Fruit fly (Drosophila melanogaster) whole organism, adult: ENCODE data around the gene CG15498.

Source experiments
- CG1620 ChIP-seq: fragments of 200-800 bp; sonication (Bioruptor generic); optimal IDR thresholded peaks from 2 replicates; lab custom pipeline; 2016; ENCODE audit warnings: missing biosample characterization, missing genetic modification characterization
- CG7101 ChIP-seq: fragments of 200-800 bp; sonication (Bioruptor generic); optimal IDR thresholded peaks from 2 replicates; lab custom pipeline; 2018; ENCODE audit warnings: missing biosample characterization, mild to moderate bottlenecking, missing genetic modification characterization, moderate library complexity
- bab1 ChIP-seq: fragments of 200-800 bp; sonication (Bioruptor generic); optimal IDR thresholded peaks from 3 replicates; lab custom pipeline; 2019; ENCODE audit warnings: missing biosample characterization, mild to moderate bottlenecking, missing genetic modification characterization, moderate library complexity
- cnc ChIP-seq, 2 experiments: fragments of >200 bp; optimal IDR thresholded peaks; 2 replicates each; lab custom pipeline; 2017
- tj ChIP-seq: fragments of 200-800 bp; sonication (Bioruptor generic); optimal IDR thresholded peaks from 3 replicates; lab custom pipeline; 2017; ENCODE audit warnings: missing biosample characterization, mild to moderate bottlenecking, missing genetic modification characterization, moderate library complexity
- toe ChIP-seq: fragments of 200-800 bp; sonication (Bioruptor generic); optimal IDR thresholded peaks from 2 replicates; lab custom pipeline; 2016; ENCODE audit warnings: missing biosample characterization, missing genetic modification characterization

dm6 chr3R:21561427-21561872 lies 7.5 kb downstream of the CG15498 start:
- TF ChIP-seq tj (GFP tag; lab: Kevin White, UChicago) (no peak), cnc (optimal IDR thresholded peaks at IDR 0.05; lab: Kevin White, UChicago) (no peak), toe (GFP tag; lab: Kevin White, UChicago) (no peak), CG1620 (GFP tag; lab: Kevin White, UChicago) (no peak), CG7101 (no peak), bab1 (no peak)
